Worm (Caenorhabditis elegans) whole organism, mixed stage, embryonic: ENCODE data around the gene srj-8.

Experiments used
- drap-1 ChIP-seq: fragments of 200-800 bp; sonication (Bioruptor generic); optimal IDR thresholded peaks from 3 replicates; lab custom pipeline; 2018; ENCODE audit warnings: mild to moderate bottlenecking, missing genetic modification characterization, missing compliant biosample characterization
- nhr-237 ChIP-seq: fragments of 150-350 bp; optimal IDR thresholded peaks from 2 replicates; lab custom pipeline; 2014; ENCODE audit warnings: missing biosample characterization, missing genetic modification characterization
- nhr-76 ChIP-seq: sonication (generic microtip); optimal IDR thresholded peaks from 2 replicates; lab custom pipeline; 2017; ENCODE audit warnings: missing biosample characterization, missing genetic modification characterization

ce11 chrV:3242984-3243383 is 4.6 kb upstream of the srj-8 start, which contains the start of gene gst-23:
- TF ChIP-seq drap-1 (GFP tag; lab: Kevin White, UChicago) (no peak), nhr-237 (no peak), nhr-76 (tag; lab: Kevin White, UChicago) (no peak)
